Fruit fly (Drosophila melanogaster): Measurements from ENCODE around the gene Tango6.

dm6 chr2L:19014032-19014880 is 45.4 kb downstream of the Tango6 start:
- peak; percentile 62 for TF ChIP-seq D19B (GFP tag; optimal IDR thresholded peaks at IDR 0.05)
- TF ChIP-seq shn (GFP tag; optimal IDR thresholded peaks at IDR 0.05) = no peak
- peak; percentile 61 for TF ChIP-seq CG14710 (tag; optimal IDR thresholded peaks at IDR 0.05)
- TF ChIP-seq tna (GFP tag; IDR thresholded peaks at IDR 0.05; ENCODE audit: partially characterized antibody) = no peak
- TF ChIP-seq ken (GFP tag; IDR thresholded peaks at IDR 0.05) = no peak
- TF ChIP-seq so (GFP tag; IDR thresholded peaks at IDR 0.05) = peak; percentile 68; the same call in 1 of the 3 replicates
- peak; percentile 86 for TF ChIP-seq gem (tag; optimal IDR thresholded peaks at IDR 0.05)
- TF ChIP-seq CG11560 (tag; IDR thresholded peaks at IDR 0.05) = 0 out of 3 replicates have a peak, but pooled peaks have one; percentile 32
- TF ChIP-seq CG6854 (GFP tag; optimal IDR thresholded peaks at IDR 0.05) = peak; percentile 87
- TF ChIP-seq CG2120 (GFP tag; optimal IDR thresholded peaks at IDR 0.05) = peak; percentile 75
- TF ChIP-seq CG32772 (GFP tag; IDR thresholded peaks at IDR 0.05) = 0 out of 2 replicates have a peak, but pooled peaks have one; percentile 29
- TF ChIP-seq nerfin-2 (GFP tag; IDR thresholded peaks at IDR 0.05; ENCODE audit: partially characterized antibody) = no peak
